Fruit fly (Drosophila melanogaster) whole organism, embryonic: ENCODE data around the gene bon.

Experiments
- Atf6 ChIP-seq: fragments of 200-800 bp; sonication (Bioruptor generic); IDR thresholded peaks from 2 replicates; pipeline ENCODE4 v1.3.6; 2022; ENCODE audit warnings: missing biosample characterization, missing genetic modification characterization
- CG10209 ChIP-seq: fragments of 200-800 bp; sonication (Bioruptor generic); optimal IDR thresholded peaks from 3 replicates; lab custom pipeline; 2017; ENCODE audit warnings: missing biosample characterization, mild to moderate bottlenecking, missing genetic modification characterization, missing genetic modification reagents
- CG11247 ChIP-seq: fragments of 200-800 bp; sonication (Bioruptor generic); IDR thresholded peaks from 2 replicates; pipeline ENCODE4 v1.3.6; 2022; ENCODE audit warnings: missing biosample characterization, missing genetic modification characterization
- CG12155 ChIP-seq: fragments of 200-800 bp; sonication (Bioruptor generic); optimal IDR thresholded peaks from 3 replicates; lab custom pipeline; 2016; ENCODE audit warnings: missing biosample characterization, missing genetic modification characterization
- CG12299 ChIP-seq: fragments of 200-800 bp; sonication (Bioruptor generic); optimal IDR thresholded peaks from 2 replicates; lab custom pipeline; 2018; ENCODE audit warnings: missing biosample characterization, mild to moderate bottlenecking, missing genetic modification characterization
- CG1233 ChIP-seq: fragments of 200-800 bp; sonication (Bioruptor generic); optimal IDR thresholded peaks from 4 replicates; lab custom pipeline; 2018; ENCODE audit warnings: missing biosample characterization, mild to moderate bottlenecking, missing genetic modification characterization
- CG14860 ChIP-seq: fragments of 200-800 bp; sonication (Bioruptor generic); IDR thresholded peaks from 3 replicates; pipeline ENCODE4 v1.3.6; 2022; ENCODE audit warnings: missing biosample characterization, missing genetic modification characterization; ENCODE audit not compliant: partially characterized antibody
- CG15011 ChIP-seq: fragments of 200-800 bp; sonication (Bioruptor generic); optimal IDR thresholded peaks from 3 replicates; lab custom pipeline; 2018; ENCODE audit warnings: missing biosample characterization, mild to moderate bottlenecking, missing genetic modification characterization
- CG15601 ChIP-seq: fragments of 200-800 bp; sonication (Bioruptor generic); optimal IDR thresholded peaks from 3 replicates; lab custom pipeline; 2019; ENCODE audit warnings: missing biosample characterization, mild to moderate bottlenecking, missing genetic modification characterization, moderate library complexity
- CG16813 ChIP-seq: fragments of 200-800 bp; sonication (Bioruptor generic); IDR thresholded peaks from 3 replicates; pipeline ENCODE4 v1.3.6; 2022; ENCODE audit warnings: missing biosample characterization, missing genetic modification characterization; ENCODE audit not compliant: partially characterized antibody
- CG18476 ChIP-seq: fragments of 200-800 bp; sonication (Bioruptor generic); optimal IDR thresholded peaks from 2 replicates; lab custom pipeline; 2016; ENCODE audit warnings: missing biosample characterization, mild to moderate bottlenecking, missing genetic modification characterization
- CG2199 ChIP-seq: fragments of 200-800 bp; sonication (Bioruptor generic); IDR thresholded peaks from 3 replicates; pipeline ENCODE4 v1.3.6; 2022; ENCODE audit warnings: missing biosample characterization, missing genetic modification characterization
- CG32532 ChIP-seq: fragments of 200-800 bp; sonication (Bioruptor generic); IDR thresholded peaks from 2 replicates; pipeline ENCODE4 v1.3.6; 2022; ENCODE audit warnings: missing biosample characterization, missing genetic modification characterization
- CG3281 ChIP-seq: fragments of 200-800 bp; sonication (Bioruptor generic); optimal IDR thresholded peaks from 3 replicates; lab custom pipeline; 2017; ENCODE audit warnings: missing biosample characterization, mild to moderate bottlenecking, missing genetic modification characterization
- CG42726 ChIP-seq: fragments of 200-800 bp; sonication (Bioruptor generic); IDR thresholded peaks from 2 replicates; pipeline ENCODE4 v1.3.6; 2022; ENCODE audit warnings: missing biosample characterization, missing genetic modification characterization; ENCODE audit not compliant: partially characterized antibody
- CG4424 ChIP-seq: fragments of 200-800 bp; sonication (Bioruptor generic); optimal IDR thresholded peaks from 3 replicates; lab custom pipeline; 2016; ENCODE audit warnings: missing biosample characterization, missing genetic modification characterization
- CG4820 ChIP-seq: fragments of 200-800 bp; sonication (Bioruptor generic); optimal IDR thresholded peaks from 3 replicates; lab custom pipeline; 2016; ENCODE audit warnings: missing biosample characterization, missing genetic modification characterization
- CG4854 ChIP-seq: fragments of 200-800 bp; sonication (Bioruptor generic); optimal IDR thresholded peaks from 2 replicates; lab custom pipeline; 2016; ENCODE audit warnings: missing biosample characterization, missing genetic modification characterization, inconsistent platforms
- CG7357 ChIP-seq: fragments of 200-800 bp; sonication (Bioruptor generic); IDR thresholded peaks from 3 replicates; pipeline ENCODE4 v1.3.6; 2022; ENCODE audit warnings: missing biosample characterization, missing genetic modification characterization
- CG7839 ChIP-seq: fragments of 200-800 bp; sonication (Bioruptor generic); optimal IDR thresholded peaks from 3 replicates; lab custom pipeline; 2018; ENCODE audit warnings: missing biosample characterization, mild to moderate bottlenecking, missing genetic modification characterization, moderate library complexity
- CoRest ChIP-seq: fragments of 200-800 bp; sonication (Bioruptor generic); optimal IDR thresholded peaks from 3 replicates; lab custom pipeline; 2018; ENCODE audit warnings: missing biosample characterization, mild to moderate bottlenecking, missing genetic modification characterization, moderate library complexity
- Dp ChIP-seq: fragments of 200-800 bp; sonication (Bioruptor generic); optimal IDR thresholded peaks from 2 replicates; lab custom pipeline; 2018; ENCODE audit warnings: missing biosample characterization, mild to moderate bottlenecking, missing genetic modification characterization, moderate library complexity
- Gsc ChIP-seq: fragments of 200-800 bp; sonication (Bioruptor generic); IDR thresholded peaks from 2 replicates; pipeline ENCODE4 v1.3.6; 2022; ENCODE audit warnings: missing biosample characterization, missing genetic modification characterization
- HLH4C ChIP-seq: fragments of 200-800 bp; sonication (Bioruptor generic); IDR thresholded peaks from 3 replicates; pipeline ENCODE4 v1.3.6; 2022; ENCODE audit warnings: missing biosample characterization, missing genetic modification characterization; ENCODE audit not compliant: partially characterized antibody
- Hmr ChIP-seq: fragments of 200-800 bp; sonication (Bioruptor generic); optimal IDR thresholded peaks from 3 replicates; lab custom pipeline; 2017; ENCODE audit warnings: mild to moderate bottlenecking, missing biosample characterization, missing genetic modification reagents, missing genetic modification characterization
- Hsf ChIP-seq: fragments of 200-800 bp; sonication (Bioruptor generic); optimal IDR thresholded peaks from 3 replicates; lab custom pipeline; 2016; ENCODE audit warnings: missing biosample characterization, missing genetic modification characterization
- Lpt ChIP-seq: fragments of >200 bp; optimal IDR thresholded peaks from 2 replicates; lab custom pipeline; 2018; ENCODE audit warnings: missing biosample characterization, missing genetic modification characterization
- Mad ChIP-seq: fragments of 200-800 bp; sonication (Bioruptor generic); optimal IDR thresholded peaks from 2 replicates; lab custom pipeline; 2016; ENCODE audit warnings: missing biosample characterization, missing genetic modification characterization
- Six4 ChIP-seq: fragments of 200-800 bp; sonication (Bioruptor generic); optimal IDR thresholded peaks from 2 replicates; lab custom pipeline; 2016; ENCODE audit warnings: missing biosample characterization, missing genetic modification characterization
- TFAM ChIP-seq: fragments of 200-800 bp; sonication (Bioruptor generic); optimal IDR thresholded peaks from 2 replicates; lab custom pipeline; 2017; ENCODE audit warnings: missing biosample characterization, missing genetic modification characterization, inconsistent platforms
- Taf1 ChIP-seq: fragments of 200-800 bp; sonication (Bioruptor generic); IDR thresholded peaks from 2 replicates; pipeline ENCODE4 v1.3.6; 2022; ENCODE audit warnings: missing biosample characterization, missing genetic modification characterization
- Trl ChIP-seq, 3 experiments: fragments of >200 bp in 2 of 3; fragments of 200-800 bp in 1 of 3; sonication (Bioruptor generic) in 1 of 3; optimal IDR thresholded peaks; 2 replicates in 1 of 3; 3 replicates in 2 of 3; lab custom pipeline; 2016 to 2017; ENCODE audit warnings: missing biosample characterization in 1 of 3, missing genetic modification characterization in 1 of 3
- YL-1 ChIP-seq: fragments of 200-800 bp; sonication (Bioruptor generic); optimal IDR thresholded peaks from 3 replicates; lab custom pipeline; 2017; ENCODE audit warnings: missing biosample characterization, mild to moderate bottlenecking, missing genetic modification characterization
- bcd ChIP-seq: fragments of 200-800 bp; sonication (Bioruptor generic); optimal IDR thresholded peaks from 2 replicates; lab custom pipeline; 2017; ENCODE audit warnings: missing biosample characterization, mild to moderate bottlenecking, missing genetic modification characterization
- bowl ChIP-seq: fragments of 200-800 bp; sonication (Bioruptor generic); IDR thresholded peaks from 2 replicates; pipeline ENCODE4 v1.3.6; 2022; ENCODE audit warnings: missing biosample characterization, missing genetic modification characterization
- gsb ChIP-seq: fragments of 200-800 bp; sonication (Bioruptor generic); IDR thresholded peaks from 2 replicates; pipeline ENCODE4 v1.3.6; 2022; ENCODE audit warnings: missing biosample characterization, missing genetic modification characterization
- ind ChIP-seq: fragments of 200-800 bp; sonication (Bioruptor generic); optimal IDR thresholded peaks from 3 replicates; lab custom pipeline; 2016; ENCODE audit warnings: missing biosample characterization, missing genetic modification characterization
- ken ChIP-seq: fragments of 200-800 bp; sonication (Bioruptor generic); IDR thresholded peaks from 3 replicates; pipeline ENCODE4 v1.3.6; 2022; ENCODE audit warnings: missing biosample characterization, missing genetic modification characterization
- lmd ChIP-seq: fragments of 200-800 bp; sonication (Bioruptor generic); IDR thresholded peaks from 2 replicates; pipeline ENCODE4 v1.3.6; 2022; ENCODE audit warnings: missing biosample characterization, missing genetic modification characterization
- nerfin-1 ChIP-seq: fragments of 200-800 bp; sonication (Bioruptor generic); optimal IDR thresholded peaks from 3 replicates; lab custom pipeline; 2019; ENCODE audit warnings: missing biosample characterization, mild to moderate bottlenecking, missing genetic modification characterization, moderate library complexity
- nerfin-2 ChIP-seq: fragments of 200-800 bp; sonication (Bioruptor generic); IDR thresholded peaks from 2 replicates; pipeline ENCODE4 v1.3.6; 2022; ENCODE audit warnings: missing biosample characterization, missing genetic modification characterization; ENCODE audit not compliant: partially characterized antibody
- org-1 ChIP-seq: fragments of 200-800 bp; sonication (Bioruptor generic); optimal IDR thresholded peaks from 2 replicates; lab custom pipeline; 2017; ENCODE audit warnings: missing biosample characterization, missing genetic modification characterization
- p53 ChIP-seq: fragments of 200-800 bp; sonication (Bioruptor generic); optimal IDR thresholded peaks from 2 replicates; lab custom pipeline; 2016; ENCODE audit warnings: missing biosample characterization, missing genetic modification characterization
- prd ChIP-seq, 3 experiments: fragments of >200 bp in 2 of 3; fragments of 200-800 bp in 1 of 3; sonication (Bioruptor generic) in 1 of 3; optimal IDR thresholded peaks in 2 of 3; IDR thresholded peaks in 1 of 3; 2 replicates in 2 of 3; 3 replicates in 1 of 3; pipeline versions ENCODE4 v1.3.6 to Lab custom; 2017 to 2022; ENCODE audit warnings: missing biosample characterization in 1 of 3, missing genetic modification characterization in 1 of 3
- row ChIP-seq: fragments of 200-800 bp; sonication (Bioruptor generic); IDR thresholded peaks from 3 replicates; pipeline ENCODE4 v1.3.6; 2022; ENCODE audit warnings: missing biosample characterization, missing genetic modification characterization
- stc ChIP-seq: fragments of 200-800 bp; sonication (Bioruptor generic); IDR thresholded peaks from 2 replicates; pipeline ENCODE4 v1.3.6; 2022; ENCODE audit warnings: missing biosample characterization, missing genetic modification characterization

bon gene

dm6 chr3R:20588480-20588785 lies 4.5 kb upstream of the bon start, which contains the start of gene Srp72 (continued):
- no peak for TF ChIP-seq TFAM (GFP tag; lab: Kevin White, UChicago)
- no peak for TF ChIP-seq CG12299 (tag; lab: Kevin White, UChicago)
- peak; percentile 54 for TF ChIP-seq YL-1 (GFP tag; lab: Kevin White, UChicago)
- TF ChIP-seq CG10209 (GFP tag; lab: Kevin White, UChicago), result no peak
- TF ChIP-seq CG15601 (tag; lab: Kevin White, UChicago), result peak; percentile 13
- TF ChIP-seq Lpt, result no peak
- TF ChIP-seq CG15011, result peak; percentile 34
- peak; percentile 49 for TF ChIP-seq CG7839
- TF ChIP-seq ken (GFP tag; lab: Robert Waterston, UW), result peak; percentile 62
- no peak for TF ChIP-seq gsb (GFP tag; lab: Robert Waterston, UW)
- no peak for TF ChIP-seq CG2199
- TF ChIP-seq CG7357 (GFP tag; lab: Robert Waterston, UW), result peak; percentile 14; the same call in 1 of the 3 replicates
- peak; percentile 10 for TF ChIP-seq Dp
- TF ChIP-seq Six4 (GFP tag; lab: Kevin White, UChicago), result peak; percentile 20
- peak; percentile 21 for TF ChIP-seq bcd (GFP tag; lab: Kevin White, UChicago)
- TF ChIP-seq prd (optimal IDR thresholded peaks at IDR 0.05; lab: Kevin White, UChicago), result no peak
- peak; percentile 59 for TF ChIP-seq prd (GFP tag; IDR thresholded peaks at IDR 0.05; lab: Robert Waterston, UW)
- TF ChIP-seq CG3281, result peak; percentile 42
- TF ChIP-seq CG4820, result peak; percentile 17
- peak; percentile 69 for TF ChIP-seq ind
- TF ChIP-seq CG18476 (GFP tag; lab: Kevin White, UChicago), result peak; percentile 65
- TF ChIP-seq CG11247 (GFP tag; lab: Robert Waterston, UW), result peak; percentile 43; the same call in 1 of the 2 replicates
- peak; percentile 68 for TF ChIP-seq row (GFP tag; lab: Robert Waterston, UW)
- no peak for TF ChIP-seq Mad (GFP tag; lab: Kevin White, UChicago)
- peak; percentile 51 for TF ChIP-seq CG12155 (GFP tag; lab: Kevin White, UChicago)
- TF ChIP-seq CG1233 (GFP tag; lab: Kevin White, UChicago), result peak; percentile 26
- no peak for TF ChIP-seq org-1 (GFP tag; lab: Kevin White, UChicago)
- TF ChIP-seq, all 482 proteins: peak for 180

- peak; percentile 5 for TF ChIP-seq p53 (GFP tag; lab: Kevin White, UChicago)
- peak in 1 of 2 experiments; percentile 13 for TF ChIP-seq Trl (optimal IDR thresholded peaks at IDR 0.05; lab: Kevin White, UChicago)
- no peak for TF ChIP-seq Trl (GFP tag; optimal IDR thresholded peaks at IDR 0.05; lab: Kevin White, UChicago)
- 0 out of 2 replicates have a peak, but pooled peaks have one; percentile 15 for TF ChIP-seq Taf1 (GFP tag; lab: Robert Waterston, UW)
- TF ChIP-seq CG42726 (GFP tag; lab: Robert Waterston, UW), result 0 out of 2 replicates have a peak, but pooled peaks have one; percentile 4
- 0 out of 3 replicates have a peak, but pooled peaks have one; percentile 25 for TF ChIP-seq CG16813 (GFP tag; lab: Robert Waterston, UW)
- TF ChIP-seq Hsf (GFP tag; lab: Kevin White, UChicago), result no peak
- peak; percentile 84 for TF ChIP-seq nerfin-1 (tag; lab: Kevin White, UChicago)
- no peak for TF ChIP-seq HLH4C (GFP tag; lab: Robert Waterston, UW)
- 0 out of 2 replicates have a peak, but pooled peaks have one; percentile 3 for TF ChIP-seq Atf6 (GFP tag; lab: Robert Waterston, UW)
Measured at dm6 chr3R:20593463-20593838, 512 bp downstream of the bon start.

dm6 chr3R:20594194-20595144 lies 1.5 kb downstream of the bon start:
- TF ChIP-seq CoRest (tag; lab: Kevin White, UChicago), result peak; percentile 95
- TF ChIP-seq stc (GFP tag; lab: Robert Waterston, UW), result peak; percentile 68
- no peak for TF ChIP-seq nerfin-2 (GFP tag; lab: Robert Waterston, UW)
- TF ChIP-seq CG14860 (GFP tag; lab: Robert Waterston, UW), result no peak
- TF ChIP-seq CG4854, result no peak
- TF ChIP-seq Hmr (GFP tag; lab: Kevin White, UChicago), result peak; percentile 84
- TF ChIP-seq bowl (GFP tag; lab: Robert Waterston, UW), result peak; percentile 28; the same call in 1 of the 2 replicates
- TF ChIP-seq CG32532 (GFP tag; lab: Robert Waterston, UW), result peak; percentile 77
- peak; percentile 87 for TF ChIP-seq CG4424
- peak; percentile 89 for TF ChIP-seq lmd (GFP tag; lab: Robert Waterston, UW)
- peak; percentile 72 for TF ChIP-seq CG15011
- no peak; the same call in 1 of the 2 replicates for TF ChIP-seq Gsc (GFP tag; lab: Robert Waterston, UW)
